Worm (Caenorhabditis elegans): ENCODE data around the gene C56A3.8.

C56A3.8 gene

ce11 chrV:13559978-13560377 is at the start of gene C56A3.8:
TSS of gene C56A3.8 (plus strand) at chrV:13560278.
- no peak for TF ChIP-seq unc-62 (GFP tag; optimal IDR thresholded peaks at IDR 0.05)

ce11 chrV:13511618-13512017 is 48.5 kb upstream of the C56A3.8 start, which contains the start of gene avr-15:
TSS of gene avr-15 (minus strand) at chrV:13511718.
- TF ChIP-seq unc-62 (GFP tag; optimal IDR thresholded peaks at IDR 0.05) = no peak

ce11 chrV:13512515-13512914 is 47.6 kb upstream of the C56A3.8 start:
- TF ChIP-seq unc-62 (GFP tag; optimal IDR thresholded peaks at IDR 0.05) = no peak

- TF ChIP-seq unc-62 (GFP tag; optimal IDR thresholded peaks at IDR 0.05) = no peak
Measured at ce11 chrV:13515115-13515514, 45.0 kb upstream of the C56A3.8 start, which contains the start of gene semi-1. TSS of gene semi-1 (minus strand) at chrV:13515215.

- TF ChIP-seq unc-62 (GFP tag; optimal IDR thresholded peaks at IDR 0.05) = no peak
Measured at ce11 chrV:13523194-13523593, 36.9 kb upstream of the C56A3.8 start, which contains the start of gene R11G10.3. TSS of gene R11G10.3 (plus strand) at chrV:13523494.

- no peak for TF ChIP-seq unc-62 (GFP tag; optimal IDR thresholded peaks at IDR 0.05)
Measured at ce11 chrV:13529165-13529564, 30.9 kb upstream of the C56A3.8 start.

ce11 chrV:13530698-13531097 is 29.4 kb upstream of the C56A3.8 start, which contains the start of gene ttr-44:
TSS of gene ttr-44 (minus strand) at chrV:13530744.
- no peak for TF ChIP-seq unc-62 (GFP tag; optimal IDR thresholded peaks at IDR 0.05)

- no peak for TF ChIP-seq unc-62 (GFP tag; optimal IDR thresholded peaks at IDR 0.05)
Measured at ce11 chrV:13532469-13532868, 27.6 kb upstream of the C56A3.8 start.

ce11 chrV:13536058-13536579 is 24.0 kb upstream of the C56A3.8 start, which contains the start of gene frpr-5:
TSS of gene frpr-5 (minus strand) at chrV:13536108.
- no peak for TF ChIP-seq unc-62 (GFP tag; optimal IDR thresholded peaks at IDR 0.05)

ce11 chrV:13551601-13552000 is 8.5 kb upstream of the C56A3.8 start, which contains the start of the genes C56A3.4 and C56A3.5:
TSS of gene C56A3.4 (minus strand) at chrV:13551754.
TSS of gene C56A3.5 (plus strand) at chrV:13551967.
- no peak for TF ChIP-seq unc-62 (GFP tag; optimal IDR thresholded peaks at IDR 0.05)

- TF ChIP-seq unc-62 (GFP tag; optimal IDR thresholded peaks at IDR 0.05) = no peak
Measured at ce11 chrV:13556297-13556696, 3.8 kb upstream of the C56A3.8 start, which contains the start of gene C56A3.6. TSS of gene C56A3.6 (minus strand) at chrV:13556397.

ce11 chrV:13556746-13557145 is 3.3 kb upstream of the C56A3.8 start, which contains the start of gene cav-2:
TSS of gene cav-2 (plus strand) at chrV:13557104.
- no peak for TF ChIP-seq unc-62 (GFP tag; optimal IDR thresholded peaks at IDR 0.05)

ce11 chrV:13562748-13563147 is 2.7 kb downstream of the C56A3.8 start:
- no peak for TF ChIP-seq unc-62 (GFP tag; optimal IDR thresholded peaks at IDR 0.05)

- no peak for TF ChIP-seq unc-62 (GFP tag; optimal IDR thresholded peaks at IDR 0.05)
Measured at ce11 chrV:13563841-13564240, 3.8 kb downstream of the C56A3.8 start, which contains the start of gene grl-17. TSS of gene grl-17 (minus strand) at chrV:13563941.

ce11 chrV:13565197-13565596 is 5.1 kb downstream of the C56A3.8 start:
- no peak for TF ChIP-seq unc-62 (GFP tag; optimal IDR thresholded peaks at IDR 0.05)

ce11 chrV:13565781-13566180 is 5.7 kb downstream of the C56A3.8 start, which contains the start of gene slrp-1:
TSS of gene slrp-1 (plus strand) at chrV:13565863.
- TF ChIP-seq unc-62 (GFP tag; optimal IDR thresholded peaks at IDR 0.05) = no peak

ce11 chrV:13566967-13567366 is 6.9 kb downstream of the C56A3.8 start:
- no peak for TF ChIP-seq unc-62 (GFP tag; optimal IDR thresholded peaks at IDR 0.05)

Data from whole organism, dauer.